Worm (Caenorhabditis elegans) whole organism, L1 larva: ENCODE data around the gene eat-6.

Experiments used
- aly-2 ChIP-seq: fragments of 150-350 bp; optimal IDR thresholded peaks from 2 replicates; lab custom pipeline; 2014; ENCODE audit warnings: missing biosample characterization, missing genetic modification characterization
- ceh-82 ChIP-seq, 3 experiments: fragments of 150-350 bp in 1 of 3; sonication (generic microtip) in 2 of 3; optimal IDR thresholded peaks; 2 replicates each; lab custom pipeline; 2014 to 2017; ENCODE audit warnings: missing biosample characterization in 3 of 3, missing genetic modification characterization in 3 of 3
- isw-1 ChIP-seq: fragments of 200-800 bp; sonication (Bioruptor generic); IDR thresholded peaks from 2 replicates; pipeline ENCODE4 v1.3.6; 2022; ENCODE audit warnings: missing genetic modification characterization, missing compliant biosample characterization
- lsy-2 ChIP-seq, 2 experiments: fragments of 150-350 bp; optimal IDR thresholded peaks; 2 replicates each; lab custom pipeline; 2014; ENCODE audit warnings: missing biosample characterization in 2 of 2, missing genetic modification characterization in 2 of 2
- mdl-1 ChIP-seq, 2 experiments: fragments of 150-350 bp; optimal IDR thresholded peaks; 2 replicates each; lab custom pipeline; 2014 to 2017; ENCODE audit warnings: missing biosample characterization in 2 of 2, missing genetic modification characterization in 2 of 2, inconsistent platforms in 1 of 2
- nhr-11 ChIP-seq: fragments of 150-350 bp; optimal IDR thresholded peaks from 2 replicates; lab custom pipeline; 2014; ENCODE audit warnings: missing biosample characterization, missing genetic modification characterization
- nhr-237 ChIP-seq: fragments of 150-350 bp; optimal IDR thresholded peaks from 2 replicates; lab custom pipeline; 2014; ENCODE audit warnings: missing biosample characterization, missing genetic modification characterization
- nhr-85 ChIP-seq: sonication (generic microtip); peaks from one replicate; lab custom pipeline; 2016; ENCODE audit warnings: missing genetic modification characterization, inconsistent platforms, missing compliant biosample characterization
- pax-3 ChIP-seq: fragments of 200-800 bp; sonication (Bioruptor generic); optimal IDR thresholded peaks from 2 replicates; lab custom pipeline; 2018; ENCODE audit warnings: mild to moderate bottlenecking, missing genetic modification characterization, moderate library complexity, missing compliant biosample characterization
- pqm-1 ChIP-seq: sonication (generic microtip); optimal IDR thresholded peaks from 3 replicates; lab custom pipeline; 2017; ENCODE audit warnings: missing biosample characterization, missing genetic modification characterization
- snpc-4 ChIP-seq: fragments of 150-350 bp; optimal IDR thresholded peaks from 2 replicates; lab custom pipeline; 2014; ENCODE audit warnings: missing biosample characterization, missing genetic modification characterization
- tbx-2 ChIP-seq: sonication (generic microtip); optimal IDR thresholded peaks from 2 replicates; lab custom pipeline; 2016; ENCODE audit warnings: missing genetic modification characterization, missing compliant biosample characterization

ce11 chrV:13090130-13090770 lies 39.5 kb downstream of the eat-6 start, which contains the start of gene C34B4.4:
- TF ChIP-seq pqm-1 (no peak), lsy-2 (tag; optimal IDR thresholded peaks at IDR 0.05; lab: Kevin White, UChicago) (no peak), nhr-85 (tag; lab: Kevin White, UChicago) (peak; percentile 49), isw-1 (GFP tag; lab: Robert Waterston, UW) (no peak), nhr-237 (tag; lab: Kevin White, UChicago) (no peak), tbx-2 (tag; lab: Kevin White, UChicago) (no peak), mdl-1 (tag; optimal IDR thresholded peaks at IDR 0.05; lab: Kevin White, UChicago) (no peak), snpc-4 (tag; lab: Kevin White, UChicago) (no peak), pax-3 (tag; lab: Kevin White, UChicago) (peak; percentile 18), ceh-82 (tag; optimal IDR thresholded peaks at IDR 0.05; lab: Kevin White, UChicago) (no peak), aly-2 (peak; percentile 54), nhr-11 (tag; lab: Kevin White, UChicago) (no peak)
